Fruit fly (Drosophila melanogaster) whole organism, adult: Measurements from ENCODE around the gene Tcs5.

Source experiments
- CG11617 ChIP-seq: fragments of 200-800 bp; sonication (Bioruptor generic); optimal IDR thresholded peaks from 2 replicates; lab custom pipeline; 2017; ENCODE audit warnings: mild to moderate bottlenecking, missing biosample characterization, missing genetic modification reagents, missing genetic modification characterization
- CG1620 ChIP-seq: fragments of 200-800 bp; sonication (Bioruptor generic); optimal IDR thresholded peaks from 2 replicates; lab custom pipeline; 2016; ENCODE audit warnings: missing biosample characterization, missing genetic modification characterization
- CG7045 ChIP-seq: fragments of 200-800 bp; sonication (Bioruptor generic); optimal IDR thresholded peaks from 2 replicates; lab custom pipeline; 2017; ENCODE audit warnings: missing biosample characterization, mild to moderate bottlenecking, missing genetic modification characterization
- Clk ChIP-seq: fragments of 200-800 bp; sonication (Bioruptor generic); optimal IDR thresholded peaks from 2 replicates; lab custom pipeline; 2017; ENCODE audit warnings: missing biosample characterization, missing genetic modification characterization
- toe ChIP-seq: fragments of 200-800 bp; sonication (Bioruptor generic); optimal IDR thresholded peaks from 2 replicates; lab custom pipeline; 2016; ENCODE audit warnings: missing biosample characterization, missing genetic modification characterization

- TF ChIP-seq CG11617 (GFP tag; lab: Kevin White, UChicago) = peak; percentile 10
- no peak for TF ChIP-seq CG7045 (GFP tag; lab: Kevin White, UChicago)
- no peak for TF ChIP-seq Clk
- TF ChIP-seq toe (GFP tag; lab: Kevin White, UChicago) = no peak
- TF ChIP-seq CG1620 (GFP tag; lab: Kevin White, UChicago) = no peak
Observed at dm6 chr3L:5136123-5136522, 3.1 kb downstream of the Tcs5 start, which contains the start of the genes CG10674 and CG4611.
